Fruit fly (Drosophila melanogaster) whole organism, embryonic: ENCODE data around the gene Rab8.

Experiments used
- Abd-B ChIP-seq: fragments of 200-800 bp; sonication (Bioruptor generic); optimal IDR thresholded peaks from 2 replicates; lab custom pipeline; 2018; ENCODE audit warnings: missing biosample characterization, mild to moderate bottlenecking, missing genetic modification characterization, moderate library complexity
- B-H1 ChIP-seq: fragments of 200-800 bp; sonication (Bioruptor generic); IDR thresholded peaks from 3 replicates; pipeline ENCODE4 v1.3.6; 2022; ENCODE audit warnings: missing biosample characterization, missing genetic modification characterization
- Bgb ChIP-seq: fragments of 200-800 bp; sonication (Bioruptor generic); IDR thresholded peaks from 2 replicates; pipeline ENCODE4 v1.3.6; 2022; ENCODE audit warnings: missing biosample characterization, missing genetic modification characterization; ENCODE audit not compliant: partially characterized antibody
- CG12071 ChIP-seq: fragments of 200-800 bp; sonication (Bioruptor generic); optimal IDR thresholded peaks from 3 replicates; lab custom pipeline; 2018; ENCODE audit warnings: missing biosample characterization, mild to moderate bottlenecking, missing genetic modification characterization
- CG12236 ChIP-seq: fragments of 200-800 bp; sonication (Bioruptor generic); optimal IDR thresholded peaks from 2 replicates; lab custom pipeline; 2016; ENCODE audit warnings: missing biosample characterization, missing genetic modification characterization
- CG12391 ChIP-seq: fragments of 200-800 bp; sonication (Bioruptor generic); optimal IDR thresholded peaks from 3 replicates; lab custom pipeline; 2018; ENCODE audit warnings: missing biosample characterization, mild to moderate bottlenecking, missing genetic modification characterization, moderate library complexity
- CG13296 ChIP-seq: fragments of 200-800 bp; sonication (Bioruptor generic); optimal IDR thresholded peaks from 3 replicates; lab custom pipeline; 2018; ENCODE audit warnings: missing biosample characterization, mild to moderate bottlenecking, missing genetic modification characterization
- CG15601 ChIP-seq: fragments of 200-800 bp; sonication (Bioruptor generic); optimal IDR thresholded peaks from 3 replicates; lab custom pipeline; 2019; ENCODE audit warnings: missing biosample characterization, mild to moderate bottlenecking, missing genetic modification characterization, moderate library complexity
- CG16779 ChIP-seq: fragments of 200-800 bp; sonication (Bioruptor generic); IDR thresholded peaks from 2 replicates; pipeline ENCODE4 v1.3.6; 2022; ENCODE audit warnings: missing biosample characterization, missing genetic modification characterization
- CG17359 ChIP-seq: fragments of 200-800 bp; sonication (Bioruptor generic); optimal IDR thresholded peaks from 3 replicates; lab custom pipeline; 2018; ENCODE audit warnings: missing biosample characterization, mild to moderate bottlenecking, missing genetic modification characterization, moderate library complexity
- CG18599 ChIP-seq: fragments of 200-800 bp; sonication (Bioruptor generic); optimal IDR thresholded peaks from 3 replicates; lab custom pipeline; 2017; ENCODE audit warnings: missing biosample characterization, missing genetic modification characterization, mild to moderate bottlenecking, moderate library complexity, missing genetic modification reagents
- CG2120 ChIP-seq: fragments of 200-800 bp; sonication (Bioruptor generic); optimal IDR thresholded peaks from 3 replicates; lab custom pipeline; 2016; ENCODE audit warnings: missing biosample characterization, missing genetic modification characterization
- CG2712 ChIP-seq: fragments of 200-800 bp; optimal IDR thresholded peaks from 3 replicates; lab custom pipeline; 2019; ENCODE audit warnings: missing biosample characterization, mild to moderate bottlenecking, missing genetic modification characterization, moderate library complexity
- CG31365 ChIP-seq: fragments of 200-800 bp; sonication (Bioruptor generic); optimal IDR thresholded peaks from 2 replicates; lab custom pipeline; 2018; ENCODE audit warnings: missing biosample characterization, mild to moderate bottlenecking, missing genetic modification characterization
- CG31441 ChIP-seq: fragments of 200-800 bp; sonication (Bioruptor generic); IDR thresholded peaks from 2 replicates; pipeline ENCODE4 v1.3.6; 2022; ENCODE audit warnings: missing biosample characterization, missing genetic modification characterization
- CG5953 ChIP-seq: fragments of 200-800 bp; sonication (Bioruptor generic); IDR thresholded peaks from 2 replicates; pipeline ENCODE4 v1.3.6; 2022; ENCODE audit warnings: missing biosample characterization, missing genetic modification characterization
- CG7357 ChIP-seq: fragments of 200-800 bp; sonication (Bioruptor generic); IDR thresholded peaks from 3 replicates; pipeline ENCODE4 v1.3.6; 2022; ENCODE audit warnings: missing biosample characterization, missing genetic modification characterization
- CG9215 ChIP-seq: fragments of 200-800 bp; sonication (Bioruptor generic); IDR thresholded peaks from 2 replicates; pipeline ENCODE4 v1.3.6; 2022; ENCODE audit warnings: missing biosample characterization, missing genetic modification characterization
- CG9727 ChIP-seq: fragments of 200-800 bp; sonication (Bioruptor generic); optimal IDR thresholded peaks from 3 replicates; lab custom pipeline; 2017; ENCODE audit warnings: missing biosample characterization, mild to moderate bottlenecking, missing genetic modification characterization
- CG9797 ChIP-seq: fragments of 200-800 bp; sonication (Bioruptor generic); optimal IDR thresholded peaks from 3 replicates; lab custom pipeline; 2018; ENCODE audit warnings: missing biosample characterization, mild to moderate bottlenecking, missing genetic modification characterization
- D ChIP-seq, 2 experiments: fragments of 200-800 bp in 1 of 2; fragments of >200 bp in 1 of 2; sonication (Bioruptor generic) in 1 of 2; optimal IDR thresholded peaks; 2 replicates in 1 of 2; 3 replicates in 1 of 2; lab custom pipeline; 2017; ENCODE audit warnings: mild to moderate bottlenecking in 1 of 2, missing biosample characterization in 1 of 2, missing genetic modification characterization in 1 of 2, missing genetic modification reagents in 1 of 2
- Drgx ChIP-seq: fragments of 200-800 bp; sonication (Bioruptor generic); IDR thresholded peaks from 2 replicates; pipeline ENCODE4 v1.3.6; 2022; ENCODE audit warnings: missing biosample characterization, missing genetic modification characterization
- Ets65A ChIP-seq: fragments of 200-800 bp; sonication (Bioruptor generic); peaks from one replicate; lab custom pipeline; 2016; ENCODE audit warnings: missing biosample characterization, missing genetic modification characterization
- H2.0 ChIP-seq: fragments of 200-800 bp; sonication (Bioruptor generic); IDR thresholded peaks from 2 replicates; pipeline ENCODE4 v1.3.6; 2022; ENCODE audit warnings: missing biosample characterization, missing genetic modification characterization
- HLH3B ChIP-seq: fragments of 200-800 bp; sonication (Bioruptor generic); IDR thresholded peaks from 2 replicates; pipeline ENCODE4 v1.3.6; 2022; ENCODE audit warnings: missing biosample characterization, missing genetic modification characterization
- Hsf ChIP-seq: fragments of 200-800 bp; sonication (Bioruptor generic); optimal IDR thresholded peaks from 3 replicates; lab custom pipeline; 2016; ENCODE audit warnings: missing biosample characterization, missing genetic modification characterization
- Jarid2 ChIP-seq: fragments of 200-800 bp; sonication (Bioruptor generic); optimal IDR thresholded peaks from 3 replicates; lab custom pipeline; 2017; ENCODE audit warnings: mild to moderate bottlenecking, missing biosample characterization, missing genetic modification reagents, missing genetic modification characterization
- Mad ChIP-seq: fragments of 200-800 bp; sonication (Bioruptor generic); optimal IDR thresholded peaks from 2 replicates; lab custom pipeline; 2016; ENCODE audit warnings: missing biosample characterization, missing genetic modification characterization
- Med ChIP-seq: fragments of 200-800 bp; sonication (Bioruptor generic); peaks from one replicate; lab custom pipeline; 2016; ENCODE audit warnings: missing biosample characterization, missing genetic modification characterization, mild to moderate bottlenecking, inconsistent platforms, moderate library complexity
- Xbp1 ChIP-seq: fragments of 200-800 bp; sonication (Bioruptor generic); optimal IDR thresholded peaks from 3 replicates; lab custom pipeline; 2016; ENCODE audit warnings: missing biosample characterization, mild to moderate bottlenecking, missing genetic modification characterization
- ash1 ChIP-seq: fragments of 200-800 bp; sonication (Bioruptor generic); optimal IDR thresholded peaks from 2 replicates; lab custom pipeline; 2018; ENCODE audit warnings: missing biosample characterization, mild to moderate bottlenecking, missing genetic modification characterization
- bab2 ChIP-seq: fragments of 200-800 bp; sonication (Bioruptor generic); optimal IDR thresholded peaks from 2 replicates; lab custom pipeline; 2016; ENCODE audit warnings: missing biosample characterization, missing genetic modification characterization
- cad ChIP-seq: fragments of >200 bp; optimal IDR thresholded peaks from 2 replicates; lab custom pipeline; 2017; ENCODE audit warnings: missing biosample characterization, missing genetic modification characterization
- caup ChIP-seq: fragments of 200-800 bp; sonication (Bioruptor generic); optimal IDR thresholded peaks from 3 replicates; lab custom pipeline; 2017; ENCODE audit warnings: missing biosample characterization, mild to moderate bottlenecking, missing genetic modification characterization, moderate library complexity; ENCODE audit not compliant: severe bottlenecking
- da ChIP-seq: fragments of 200-800 bp; sonication (Bioruptor generic); optimal IDR thresholded peaks from 2 replicates; lab custom pipeline; 2016; ENCODE audit warnings: missing biosample characterization, missing genetic modification characterization
- dan ChIP-seq: fragments of 200-800 bp; sonication (Bioruptor generic); IDR thresholded peaks from 2 replicates; pipeline ENCODE4 v1.3.6; 2022; ENCODE audit warnings: missing biosample characterization, missing genetic modification characterization
- dmrt11E ChIP-seq: fragments of 200-800 bp; sonication (Bioruptor generic); optimal IDR thresholded peaks from 3 replicates; lab custom pipeline; 2018; ENCODE audit warnings: missing biosample characterization, mild to moderate bottlenecking, missing genetic modification characterization, moderate library complexity
- grau ChIP-seq: fragments of 200-800 bp; optimal IDR thresholded peaks from 3 replicates; lab custom pipeline; 2019; ENCODE audit warnings: missing biosample characterization, mild to moderate bottlenecking, missing genetic modification characterization, moderate library complexity
- gro ChIP-seq: fragments of 200-800 bp; sonication (Bioruptor generic); optimal IDR thresholded peaks from 2 replicates; lab custom pipeline; 2016; ENCODE audit warnings: missing biosample characterization, missing genetic modification characterization
- hkb ChIP-seq, 2 experiments: fragments of 200-800 bp in 1 of 2; fragments of >200 bp in 1 of 2; sonication (Bioruptor generic) in 1 of 2; IDR thresholded peaks in 1 of 2; optimal IDR thresholded peaks in 1 of 2; 2 replicates each; pipeline versions ENCODE4 v1.3.6 to Lab custom; 2017 to 2022; ENCODE audit warnings: missing biosample characterization in 1 of 2, missing genetic modification characterization in 1 of 2
- nmo ChIP-seq: fragments of 200-800 bp; sonication (Bioruptor generic); optimal IDR thresholded peaks from 2 replicates; lab custom pipeline; 2018; ENCODE audit warnings: missing biosample characterization, mild to moderate bottlenecking, missing genetic modification characterization, moderate library complexity
- otp ChIP-seq: fragments of 200-800 bp; sonication (Bioruptor generic); IDR thresholded peaks from 3 replicates; pipeline ENCODE4, ENCODE4 v1.3.6; 2022; ENCODE audit warnings: missing biosample characterization, missing genetic modification characterization
- p53 ChIP-seq: fragments of 200-800 bp; sonication (Bioruptor generic); optimal IDR thresholded peaks from 2 replicates; lab custom pipeline; 2016; ENCODE audit warnings: missing biosample characterization, missing genetic modification characterization
- pita ChIP-seq: fragments of 200-800 bp; sonication (Bioruptor generic); optimal IDR thresholded peaks from 2 replicates; lab custom pipeline; 2017; ENCODE audit warnings: missing biosample characterization, mild to moderate bottlenecking, missing genetic modification characterization
- sob ChIP-seq: fragments of 200-800 bp; sonication (Bioruptor generic); IDR thresholded peaks from 2 replicates; pipeline ENCODE4 v1.3.6; 2022; ENCODE audit warnings: missing biosample characterization, missing genetic modification characterization
- sqz ChIP-seq: fragments of 200-800 bp; sonication (Bioruptor generic); optimal IDR thresholded peaks from 3 replicates; lab custom pipeline; 2018; ENCODE audit warnings: missing biosample characterization, mild to moderate bottlenecking, missing genetic modification characterization
- tgo ChIP-seq: fragments of 200-800 bp; sonication (Bioruptor generic); IDR thresholded peaks from 3 replicates; pipeline ENCODE4 v1.3.6; 2022; ENCODE audit warnings: missing biosample characterization, missing genetic modification characterization
- unc-4 ChIP-seq: fragments of 200-800 bp; sonication (Bioruptor generic); IDR thresholded peaks from 2 replicates; pipeline ENCODE4 v1.3.6; 2022; ENCODE audit warnings: missing biosample characterization, missing genetic modification characterization; ENCODE audit not compliant: partially characterized antibody
- zfh2 ChIP-seq: fragments of 200-800 bp; sonication (Bioruptor generic); optimal IDR thresholded peaks from 2 replicates; lab custom pipeline; 2016; ENCODE audit warnings: missing biosample characterization, missing genetic modification characterization

Rab8 gene

DNA sequence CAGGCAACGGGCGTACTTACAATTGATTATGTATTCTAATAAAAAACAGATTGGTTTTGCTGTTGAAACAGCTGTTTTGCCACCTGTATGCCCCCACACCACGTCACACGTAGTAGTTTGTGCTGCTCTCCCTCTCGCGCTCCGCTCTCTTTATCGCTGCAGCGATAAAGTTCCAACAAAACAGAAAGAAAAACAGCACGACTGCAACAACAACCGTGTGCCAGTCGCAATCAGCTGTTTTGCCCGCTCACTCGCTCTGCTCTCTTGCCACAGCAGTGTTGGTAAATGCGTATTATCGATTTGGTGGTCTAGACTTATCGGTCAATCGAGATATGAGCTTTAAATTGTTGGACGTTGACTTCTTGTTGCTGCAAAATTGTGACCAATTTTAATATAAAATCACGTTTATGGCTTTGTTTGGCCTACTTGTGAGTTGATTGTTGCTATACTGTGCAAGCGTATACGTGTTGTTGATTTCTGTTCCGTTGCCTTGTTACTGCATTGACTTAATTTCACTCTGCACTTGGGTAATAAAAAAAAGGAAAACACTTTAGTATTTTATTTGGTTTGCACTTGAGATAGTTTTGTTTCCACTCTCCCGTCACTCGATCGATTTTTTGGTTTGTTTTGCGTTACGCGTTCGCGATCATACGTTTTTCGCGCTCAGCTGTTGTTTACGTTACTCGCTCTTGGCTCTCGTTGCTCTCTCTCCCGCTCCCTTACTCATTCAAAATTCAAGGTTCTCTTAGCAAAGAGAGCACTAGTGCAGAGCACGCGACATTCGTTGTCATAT, 26.2 kb upstream of the Rab8 start (continued):
- peak; percentile 3 for TF ChIP-seq zfh2 (GFP tag; lab: Kevin White, UChicago)
- no peak for TF ChIP-seq Jarid2 (GFP tag; lab: Kevin White, UChicago)
- no peak for TF ChIP-seq CG16779 (GFP tag; lab: Robert Waterston, UW)
- TF ChIP-seq CG12236 (GFP tag; lab: Kevin White, UChicago), result no peak
- TF ChIP-seq HLH3B, result no peak
- TF ChIP-seq CG12071, result peak; percentile 39
- no peak for TF ChIP-seq ash1
- peak; percentile 15 for TF ChIP-seq Hsf (GFP tag; lab: Kevin White, UChicago)
- TF ChIP-seq unc-4 (GFP tag; lab: Robert Waterston, UW), result no peak
- no peak for TF ChIP-seq CG9215 (GFP tag; lab: Robert Waterston, UW)
- no peak for TF ChIP-seq gro
- TF ChIP-seq dmrt11E (tag; lab: Kevin White, UChicago), result no peak
- no peak for TF ChIP-seq cad
- TF ChIP-seq Med (GFP tag; lab: Kevin White, UChicago), result peak; percentile 83
- no peak for TF ChIP-seq otp (GFP tag; lab: Robert Waterston, UW)
- peak; percentile 44; the same call in 1 of the 2 replicates for TF ChIP-seq Bgb (GFP tag; lab: Robert Waterston, UW)
- no peak for TF ChIP-seq bab2 (GFP tag; lab: Kevin White, UChicago)
- TF ChIP-seq D (optimal IDR thresholded peaks at IDR 0.05; lab: Kevin White, UChicago), result peak; percentile 24
- TF ChIP-seq D (GFP tag; optimal IDR thresholded peaks at IDR 0.05; lab: Kevin White, UChicago), result no peak
- TF ChIP-seq CG2712 (tag; lab: Kevin White, UChicago), result no peak
- no peak for TF ChIP-seq Abd-B (GFP tag; lab: Kevin White, UChicago)
- TF ChIP-seq CG31441 (GFP tag; lab: Robert Waterston, UW), result 0 out of 2 replicates have a peak, but pooled peaks have one; percentile 34
- TF ChIP-seq Drgx (GFP tag; lab: Robert Waterston, UW), result no peak; the same call in 1 of the 2 replicates
- TF ChIP-seq CG9797, result no peak
- no peak for TF ChIP-seq CG15601 (tag; lab: Kevin White, UChicago)
- peak; percentile 24 for TF ChIP-seq grau (tag; lab: Kevin White, UChicago)
- peak; percentile 30 for TF ChIP-seq caup (GFP tag; lab: Kevin White, UChicago)
- no peak for TF ChIP-seq tgo (GFP tag; lab: Robert Waterston, UW)
- peak; percentile 46 for TF ChIP-seq CG9727 (GFP tag; lab: Kevin White, UChicago)
- TF ChIP-seq CG12391 (tag; lab: Kevin White, UChicago), result peak; percentile 51
- no peak for TF ChIP-seq H2.0 (GFP tag; lab: Robert Waterston, UW)
- no peak for TF ChIP-seq hkb (optimal IDR thresholded peaks at IDR 0.05; lab: Kevin White, UChicago)
- TF ChIP-seq hkb (GFP tag; IDR thresholded peaks at IDR 0.05; lab: Robert Waterston, UW), result no peak
- TF ChIP-seq CG2120 (GFP tag; lab: Kevin White, UChicago), result peak; percentile 36
- no peak for TF ChIP-seq CG5953 (GFP tag; lab: Robert Waterston, UW)
- no peak for TF ChIP-seq CG17359 (tag; lab: Kevin White, UChicago)
- no peak for TF ChIP-seq Mad (GFP tag; lab: Kevin White, UChicago)
- TF ChIP-seq nmo, result peak; percentile 28
- peak; percentile 57 for TF ChIP-seq CG18599 (GFP tag; lab: Kevin White, UChicago)
- TF ChIP-seq sob (GFP tag; lab: Robert Waterston, UW), result no peak
- no peak for TF ChIP-seq CG13296 (GFP tag; lab: Kevin White, UChicago)
- no peak for TF ChIP-seq CG31365 (tag; lab: Kevin White, UChicago)
- TF ChIP-seq B-H1 (GFP tag; lab: Robert Waterston, UW), result no peak
- no peak for TF ChIP-seq da
- TF ChIP-seq dan (GFP tag; lab: Robert Waterston, UW), result no peak
- TF ChIP-seq Ets65A (GFP tag; lab: Kevin White, UChicago), result no peak
- no peak for TF ChIP-seq sqz (GFP tag; lab: Kevin White, UChicago)
- TF ChIP-seq CG7357 (GFP tag; lab: Robert Waterston, UW), result no peak
- no peak for TF ChIP-seq p53 (GFP tag; lab: Kevin White, UChicago)
- no peak for TF ChIP-seq pita (GFP tag; lab: Kevin White, UChicago)
- TF ChIP-seq Xbp1 (GFP tag; lab: Kevin White, UChicago), result peak; percentile 64
